Fruit fly (Drosophila melanogaster) whole organism, wandering third instar larva: ENCODE results near the gene Tpt.

Experiments
- CG9705 ChIP-seq: fragments of 200-800 bp; sonication (Bioruptor generic); optimal IDR thresholded peaks from 2 replicates; lab custom pipeline; 2018; ENCODE audit warnings: missing biosample characterization, mild to moderate bottlenecking, missing genetic modification characterization
- Dif ChIP-seq: fragments of 200-275, 200-300 bp; sonication (Bioruptor generic); optimal IDR thresholded peaks from 2 replicates; lab custom pipeline; 2018; ENCODE audit warnings: missing biosample characterization, missing genetic modification characterization; ENCODE audit not compliant: partially characterized antibody
- HLH106 ChIP-seq: fragments of 200-800 bp; optimal IDR thresholded peaks from 3 replicates; lab custom pipeline; 2019; ENCODE audit warnings: missing biosample characterization, mild to moderate bottlenecking, missing genetic modification characterization, moderate library complexity
- Hr83 ChIP-seq: fragments of 200-300 bp; sonication (Bioruptor generic); optimal IDR thresholded peaks from 2 replicates; lab custom pipeline; 2016; ENCODE audit warnings: missing biosample characterization, mild to moderate bottlenecking, missing genetic modification characterization, moderate library complexity; ENCODE audit not compliant: poor library complexity, severe bottlenecking
- Myc ChIP-seq: fragments of >200 bp; optimal IDR thresholded peaks from 2 replicates; lab custom pipeline; 2017
- N ChIP-seq: fragments of >200 bp; optimal IDR thresholded peaks from 2 replicates; lab custom pipeline; 2018; ENCODE audit warnings: missing biosample characterization, missing external identifiers, missing genetic modification characterization
- br ChIP-seq: fragments of 200-800 bp; sonication (Bioruptor generic); optimal IDR thresholded peaks from 2 replicates; lab custom pipeline; 2016; ENCODE audit warnings: missing biosample characterization, missing genetic modification characterization
- jim ChIP-seq: fragments of 175-275, 200-325 bp; sonication (Bioruptor generic); optimal IDR thresholded peaks from 2 replicates; lab custom pipeline; 2016; ENCODE audit warnings: missing biosample characterization, mild to moderate bottlenecking, missing genetic modification characterization
- lola ChIP-seq: fragments of >200 bp; optimal IDR thresholded peaks from 2 replicates; lab custom pipeline; 2017; ENCODE audit warnings: missing biosample characterization, missing genetic modification characterization
- pan ChIP-seq: fragments of >200 bp; optimal IDR thresholded peaks from 2 replicates; lab custom pipeline; 2017

DNA sequence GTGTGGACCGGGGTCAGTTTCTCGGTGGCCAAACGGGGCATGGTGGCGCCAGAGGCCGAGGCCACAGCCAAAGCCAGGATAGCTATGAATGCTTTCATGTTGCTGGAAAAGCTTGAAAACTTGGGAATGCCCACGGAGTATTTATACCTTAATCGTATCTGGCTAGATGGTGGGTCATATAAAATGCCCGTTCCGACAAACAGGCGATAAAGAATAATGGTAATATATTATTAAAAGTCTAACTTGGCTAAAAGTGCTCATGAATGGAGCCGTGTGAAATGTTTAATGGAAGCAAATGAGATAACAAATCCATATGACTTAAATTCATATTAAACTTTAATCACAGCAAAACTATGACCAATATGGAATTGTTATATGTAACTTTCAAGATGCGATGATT is 11.5 kb downstream of the Tpt start, which contains the start of gene Jon66Cii:
- TF ChIP-seq Dif (GFP tag; lab: Kevin White, UChicago), result no peak
- no peak for TF ChIP-seq Myc
- no peak for TF ChIP-seq jim (GFP tag; lab: Kevin White, UChicago)
- TF ChIP-seq br (GFP tag; lab: Kevin White, UChicago), result no peak
- TF ChIP-seq lola (GFP tag; lab: Kevin White, UChicago), result no peak
- no peak for TF ChIP-seq pan (lab: Kevin White, UChicago)
- no peak for TF ChIP-seq HLH106
- no peak for TF ChIP-seq N
- no peak for TF ChIP-seq CG9705 (GFP tag; lab: Kevin White, UChicago)
- no peak for TF ChIP-seq Hr83 (GFP tag; lab: Kevin White, UChicago)
